Fruit fly (Drosophila melanogaster): ENCODE results near the gene CG4572.
A peak's percentile ranks its signal among the peaks of the same experiment; 100 is the strongest.

CG4572 gene

DNA sequence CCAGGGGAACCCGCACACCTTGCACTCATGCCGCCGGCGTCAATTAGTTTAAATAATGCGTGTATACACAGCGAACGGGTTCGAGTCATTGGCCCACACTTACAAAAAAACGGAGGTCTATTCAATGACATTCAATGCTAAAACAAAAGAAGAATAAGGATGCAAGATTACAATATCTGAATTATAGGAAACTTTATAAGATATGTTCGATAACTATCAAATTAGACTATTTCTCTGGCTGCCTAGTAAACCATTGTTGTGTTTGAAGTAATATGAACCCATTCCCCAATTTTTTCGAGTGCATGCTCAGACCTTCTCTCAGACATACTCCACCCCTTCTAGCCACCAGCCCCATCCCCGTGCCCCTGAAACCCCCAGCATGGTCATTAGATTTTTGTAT, 43.2 kb downstream of the CG4572 start (continued):
- TF ChIP-seq Fer3 (tag; optimal IDR thresholded peaks at IDR 0.05) (no peak), Hr39 (optimal IDR thresholded peaks at IDR 0.05) (no peak), Optix (GFP tag; IDR thresholded peaks at IDR 0.05) (no peak), CG17359 (tag; optimal IDR thresholded peaks at IDR 0.05) (peak; percentile 11), gcm2 (GFP tag; optimal IDR thresholded peaks at IDR 0.05) (no peak), exex (tag; optimal IDR thresholded peaks at IDR 0.05) (no peak), CG3838 (GFP tag; optimal IDR thresholded peaks at IDR 0.05) (no peak), CTCF (GFP tag; optimal IDR thresholded peaks at IDR 0.05) (no peak), CG1603 (tag; optimal IDR thresholded peaks at IDR 0.05) (peak; percentile 12), chinmo (GFP tag; IDR thresholded peaks at IDR 0.05; ENCODE audit: partially characterized antibody) (no peak), B-H2 (GFP tag; optimal IDR thresholded peaks at IDR 0.05) (no peak), Lim3 (GFP tag; IDR thresholded peaks at IDR 0.05) (no peak), Dref (GFP tag; IDR thresholded peaks at IDR 0.05) (no peak), gro (GFP tag; optimal IDR thresholded peaks at IDR 0.05) (no peak), CG4328 (GFP tag; optimal IDR thresholded peaks at IDR 0.05) (no peak), tio (GFP tag; optimal IDR thresholded peaks at IDR 0.05) (no peak), en (GFP tag; optimal IDR thresholded peaks at IDR 0.05) (no peak), CG34422 (GFP tag; IDR thresholded peaks at IDR 0.05) (no peak), sna (GFP tag; IDR thresholded peaks at IDR 0.05; ENCODE audit: partially characterized antibody) (no peak), sim (GFP tag; IDR thresholded peaks at IDR 0.05) (no peak), CG11085 (GFP tag; IDR thresholded peaks at IDR 0.05) (no peak), CG4730 (GFP tag; IDR thresholded peaks at IDR 0.05) (no peak), CG10462 (GFP tag; optimal IDR thresholded peaks at IDR 0.05) (no peak), bab2 (GFP tag; optimal IDR thresholded peaks at IDR 0.05) (no peak), dmrt99B (tag; optimal IDR thresholded peaks at IDR 0.05) (peak; percentile 8), CG8765 (GFP tag; IDR thresholded peaks at IDR 0.05) (no peak), al (GFP tag; IDR thresholded peaks at IDR 0.05) (no peak), CG17612 (GFP tag; IDR thresholded peaks at IDR 0.05) (no peak), nom (GFP tag; optimal IDR thresholded peaks at IDR 0.05) (no peak), CG30431 (GFP tag; optimal IDR thresholded peaks at IDR 0.05) (no peak), phol (tag; optimal IDR thresholded peaks at IDR 0.05) (peak; percentile 26), CG14667 (GFP tag; IDR thresholded peaks at IDR 0.05) (no peak), crp (GFP tag; optimal IDR thresholded peaks at IDR 0.05) (no peak), sqz (GFP tag; optimal IDR thresholded peaks at IDR 0.05) (no peak), nmo (GFP tag; optimal IDR thresholded peaks at IDR 0.05) (peak; percentile 23), CG7839 (tag; optimal IDR thresholded peaks at IDR 0.05) (peak; percentile 26), HmgD (GFP tag; optimal IDR thresholded peaks at IDR 0.05) (no peak), grn (GFP tag; optimal IDR thresholded peaks at IDR 0.05) (no peak), CG9817 (tag; optimal IDR thresholded peaks at IDR 0.05) (no peak), lola (GFP tag; optimal IDR thresholded peaks at IDR 0.05) (peak in 1 of 3 experiments; percentile 20), row (GFP tag; IDR thresholded peaks at IDR 0.05) (peak; percentile 41; the same call in 1 of the 3 replicates), CG11504 (tag; optimal IDR thresholded peaks at IDR 0.05) (peak; percentile 34), Lhr (GFP tag; optimal IDR thresholded peaks at IDR 0.05) (no peak), CG17829 (tag; optimal IDR thresholded peaks at IDR 0.05) (peak; percentile 14), CG7786 (GFP tag; optimal IDR thresholded peaks at IDR 0.05) (no peak), eve (GFP tag; optimal IDR thresholded peaks at IDR 0.05) (no peak), emc (GFP tag; optimal IDR thresholded peaks at IDR 0.05) (no peak), CG7987 (GFP tag; optimal IDR thresholded peaks at IDR 0.05) (no peak), CG16815 (GFP tag; optimal IDR thresholded peaks at IDR 0.05) (no peak), CG3163 (GFP tag; optimal IDR thresholded peaks at IDR 0.05) (no peak), grau (tag; optimal IDR thresholded peaks at IDR 0.05) (no peak), org-1 (GFP tag; optimal IDR thresholded peaks at IDR 0.05) (no peak), CG5953 (GFP tag; IDR thresholded peaks at IDR 0.05) (no peak)
